Worm (Caenorhabditis elegans) whole organism, L1 larva: ENCODE measurements around the gene gst-12.

Experiments
- F16B12.6 ChIP-seq: fragments of 150-350 bp; optimal IDR thresholded peaks from 2 replicates; lab custom pipeline; 2014; ENCODE audit warnings: missing biosample characterization, missing genetic modification characterization
- Y116A8C.19 ChIP-seq: sonication (generic microtip); optimal IDR thresholded peaks from 2 replicates; lab custom pipeline; 2016; ENCODE audit warnings: missing compliant biosample characterization, missing genetic modification characterization, borderline replicate concordance
- aha-1 ChIP-seq: fragments of 150-350 bp; optimal IDR thresholded peaks from 2 replicates; lab custom pipeline; 2014; ENCODE audit warnings: missing biosample characterization, missing genetic modification characterization
- aly-2 ChIP-seq: fragments of 150-350 bp; optimal IDR thresholded peaks from 2 replicates; lab custom pipeline; 2014; ENCODE audit warnings: missing biosample characterization, missing genetic modification characterization
- ama-1 ChIP-seq: fragments of 150-350 bp; optimal IDR thresholded peaks from 2 replicates; lab custom pipeline; 2014
- blmp-1 ChIP-seq: fragments of 150-350 bp; optimal IDR thresholded peaks from 2 replicates; lab custom pipeline; 2014; ENCODE audit warnings: missing biosample characterization, missing genetic modification characterization
- ceh-8 ChIP-seq: fragments of 200-800 bp; sonication (Bioruptor generic); optimal IDR thresholded peaks from 2 replicates; lab custom pipeline; 2018; ENCODE audit warnings: mild to moderate bottlenecking, missing genetic modification characterization, moderate library complexity, missing compliant biosample characterization
- ceh-82 ChIP-seq, 3 experiments: fragments of 150-350 bp in 1 of 3; sonication (generic microtip) in 2 of 3; optimal IDR thresholded peaks; 2 replicates each; lab custom pipeline; 2014 to 2017; ENCODE audit warnings: missing biosample characterization in 3 of 3, missing genetic modification characterization in 3 of 3
- ceh-88 ChIP-seq: fragments of 200-800 bp; sonication (Bioruptor generic); IDR thresholded peaks from 2 replicates; pipeline ENCODE4 v1.3.6; 2022; ENCODE audit warnings: missing genetic modification characterization, missing compliant biosample characterization
- dsc-1 ChIP-seq: sonication (generic microtip); optimal IDR thresholded peaks from 2 replicates; lab custom pipeline; 2016; ENCODE audit warnings: mild to moderate bottlenecking, missing genetic modification characterization, missing compliant biosample characterization
- efl-3 ChIP-seq: fragments of 200-800 bp; sonication (Bioruptor generic); optimal IDR thresholded peaks from 2 replicates; lab custom pipeline; 2018; ENCODE audit warnings: mild to moderate bottlenecking, missing genetic modification characterization, missing compliant biosample characterization
- egl-13 ChIP-seq: sonication (generic microtip); optimal IDR thresholded peaks from 2 replicates; lab custom pipeline; 2016; ENCODE audit warnings: missing genotype, missing genetic modification reagents, missing genetic modification characterization, missing compliant biosample characterization
- elt-3 ChIP-seq, 6 experiments: fragments of 150-350 bp in 1 of 6; sonication (generic microtip); optimal IDR thresholded peaks; 2 replicates each; lab custom pipeline; 2017 to 2018; ENCODE audit warnings: missing biosample characterization in 6 of 6, missing genetic modification characterization in 6 of 6, inconsistent platforms in 1 of 6
- ets-5 ChIP-seq: fragments of 200-800 bp; sonication (Bioruptor generic); IDR thresholded peaks from 2 replicates; pipeline ENCODE4 v1.3.6; 2022; ENCODE audit warnings: missing genetic modification characterization, missing compliant biosample characterization
- fkh-10 ChIP-seq: sonication (generic microtip); optimal IDR thresholded peaks from 2 replicates; lab custom pipeline; 2017; ENCODE audit warnings: missing biosample characterization, missing genetic modification reagents, missing genetic modification characterization
- fkh-4 ChIP-seq: sonication (generic microtip); optimal IDR thresholded peaks from 2 replicates; lab custom pipeline; 2016; ENCODE audit warnings: missing compliant biosample characterization, missing genetic modification characterization, borderline replicate concordance
- fkh-8 ChIP-seq: sonication (generic microtip); optimal IDR thresholded peaks from 2 replicates; lab custom pipeline; 2016; ENCODE audit warnings: mild to moderate bottlenecking, missing genetic modification characterization, missing compliant biosample characterization
- grh-1 ChIP-seq: fragments of 200-800 bp; sonication (Bioruptor generic); IDR thresholded peaks from 2 replicates; pipeline ENCODE4 v1.3.6; 2022; ENCODE audit warnings: missing genetic modification reagents, missing genetic modification characterization, missing compliant biosample characterization
- hpl-2 ChIP-seq: fragments of 150-350 bp; optimal IDR thresholded peaks from 2 replicates; lab custom pipeline; 2014; ENCODE audit warnings: missing biosample characterization, missing genetic modification reagents, missing genetic modification characterization
- irx-1 ChIP-seq: sonication (generic microtip); optimal IDR thresholded peaks from 2 replicates; lab custom pipeline; 2016; ENCODE audit warnings: missing genetic modification characterization, missing compliant biosample characterization
- jun-1 ChIP-seq: fragments of 150-350 bp; optimal IDR thresholded peaks from 2 replicates; lab custom pipeline; 2014; ENCODE audit warnings: missing biosample characterization, missing genetic modification reagents, missing genetic modification characterization
- lin-14 ChIP-seq: fragments of 200-800 bp; sonication (Bioruptor generic); optimal IDR thresholded peaks from 2 replicates; lab custom pipeline; 2018; ENCODE audit warnings: mild to moderate bottlenecking, missing genetic modification characterization, moderate library complexity, missing compliant biosample characterization
- lin-15B ChIP-seq: fragments of 150-350 bp; sonication (generic microtip); optimal IDR thresholded peaks from 3 replicates; lab custom pipeline; 2014; ENCODE audit warnings: missing biosample characterization, missing genetic modification characterization
- lin-39 ChIP-seq: fragments of 150-350 bp; optimal IDR thresholded peaks from 2 replicates; lab custom pipeline; 2014; ENCODE audit warnings: missing biosample characterization, missing genetic modification reagents, missing genetic modification characterization
- lir-3 ChIP-seq: sonication (generic microtip); optimal IDR thresholded peaks from 2 replicates; lab custom pipeline; 2016; ENCODE audit warnings: mild to moderate bottlenecking, missing genetic modification characterization, moderate library complexity, missing compliant biosample characterization; ENCODE audit not compliant: poor library complexity
- mab-9 ChIP-seq: fragments of 200-800 bp; sonication (Bioruptor generic); IDR thresholded peaks from 2 replicates; pipeline ENCODE4 v1.3.6; 2022; ENCODE audit warnings: missing genetic modification reagents, missing genetic modification characterization, missing compliant biosample characterization
- mdl-1 ChIP-seq, 2 experiments: fragments of 150-350 bp; optimal IDR thresholded peaks; 2 replicates each; lab custom pipeline; 2014 to 2017; ENCODE audit warnings: missing biosample characterization in 2 of 2, missing genetic modification characterization in 2 of 2, inconsistent platforms in 1 of 2
- mef-2 ChIP-seq: fragments of 150-350 bp; optimal IDR thresholded peaks from 2 replicates; lab custom pipeline; 2014; ENCODE audit warnings: missing biosample characterization, missing genetic modification characterization
- nhr-12 ChIP-seq: sonication (generic microtip); optimal IDR thresholded peaks from 2 replicates; lab custom pipeline; 2017; ENCODE audit warnings: missing biosample characterization, missing genetic modification characterization
- nhr-19 ChIP-seq: fragments of 200-800 bp; sonication (Bioruptor generic); conservative IDR thresholded peaks from 2 replicates; pipeline ENCODE4 v1.3.6; 2022; ENCODE audit warnings: missing genetic modification characterization, missing compliant biosample characterization
- nhr-20 ChIP-seq: sonication (generic microtip); optimal IDR thresholded peaks from 2 replicates; lab custom pipeline; 2016; ENCODE audit warnings: mild to moderate bottlenecking, missing genetic modification characterization, missing compliant biosample characterization
- nhr-237 ChIP-seq: fragments of 150-350 bp; optimal IDR thresholded peaks from 2 replicates; lab custom pipeline; 2014; ENCODE audit warnings: missing biosample characterization, missing genetic modification characterization
- nhr-28 ChIP-seq: fragments of 150-350 bp; optimal IDR thresholded peaks from 2 replicates; lab custom pipeline; 2014; ENCODE audit warnings: missing biosample characterization, missing genetic modification characterization
- nhr-71 ChIP-seq: sonication (generic microtip); optimal IDR thresholded peaks from 2 replicates; lab custom pipeline; 2016; ENCODE audit warnings: mild to moderate bottlenecking, missing genetic modification characterization, moderate library complexity, missing compliant biosample characterization
- nhr-76 ChIP-seq: sonication (generic microtip); optimal IDR thresholded peaks from 2 replicates; lab custom pipeline; 2017; ENCODE audit warnings: missing biosample characterization, missing genetic modification characterization
- nhr-85 ChIP-seq: sonication (generic microtip); peaks from one replicate; lab custom pipeline; 2016; ENCODE audit warnings: missing genetic modification characterization, inconsistent platforms, missing compliant biosample characterization
- pag-3 ChIP-seq: sonication (generic microtip); optimal IDR thresholded peaks from 2 replicates; lab custom pipeline; 2017; ENCODE audit warnings: missing genetic modification characterization, mild to moderate bottlenecking, missing compliant biosample characterization, antibody characterized with exemption, borderline replicate concordance; ENCODE audit not compliant: insufficient read depth
- pax-3 ChIP-seq: fragments of 200-800 bp; sonication (Bioruptor generic); optimal IDR thresholded peaks from 2 replicates; lab custom pipeline; 2018; ENCODE audit warnings: mild to moderate bottlenecking, missing genetic modification characterization, moderate library complexity, missing compliant biosample characterization
- rnt-1 ChIP-seq: sonication (generic microtip); optimal IDR thresholded peaks from 2 replicates; lab custom pipeline; 2016; ENCODE audit warnings: mild to moderate bottlenecking, missing genetic modification characterization, moderate library complexity, missing compliant biosample characterization
- skn-1 ChIP-seq: fragments of 150-350 bp; optimal IDR thresholded peaks from 2 replicates; lab custom pipeline; 2014; ENCODE audit warnings: missing biosample characterization, missing genetic modification characterization
- snpc-4 ChIP-seq: fragments of 150-350 bp; optimal IDR thresholded peaks from 2 replicates; lab custom pipeline; 2014; ENCODE audit warnings: missing biosample characterization, missing genetic modification characterization
- snu-23 ChIP-seq: sonication (generic microtip); optimal IDR thresholded peaks from 2 replicates; lab custom pipeline; 2016; ENCODE audit warnings: missing genetic modification characterization, missing compliant biosample characterization
- sox-4 ChIP-seq: sonication (generic microtip); optimal IDR thresholded peaks from 2 replicates; lab custom pipeline; 2016; ENCODE audit warnings: missing genetic modification characterization, missing compliant biosample characterization
- sptf-1 ChIP-seq: fragments of 150-350 bp; optimal IDR thresholded peaks from 2 replicates; lab custom pipeline; 2014; ENCODE audit warnings: missing biosample characterization, missing genetic modification characterization
- sup-37 ChIP-seq: fragments of 200-800 bp; sonication (Bioruptor generic); optimal IDR thresholded peaks from 2 replicates; lab custom pipeline; 2018; ENCODE audit warnings: mild to moderate bottlenecking, missing genetic modification characterization, missing compliant biosample characterization
- swsn-7 ChIP-seq: sonication (generic microtip); optimal IDR thresholded peaks from 2 replicates; lab custom pipeline; 2016; ENCODE audit warnings: missing genetic modification characterization, missing compliant biosample characterization
- tbx-2 ChIP-seq: sonication (generic microtip); optimal IDR thresholded peaks from 2 replicates; lab custom pipeline; 2016; ENCODE audit warnings: missing genetic modification characterization, missing compliant biosample characterization
- unc-30 ChIP-seq: sonication (generic microtip); optimal IDR thresholded peaks from 2 replicates; lab custom pipeline; 2017; ENCODE audit warnings: missing biosample characterization, missing genetic modification characterization
- unc-86 ChIP-seq: sonication (generic microtip); optimal IDR thresholded peaks from 2 replicates; lab custom pipeline; 2016; ENCODE audit warnings: missing genetic modification characterization, missing compliant biosample characterization
- vab-15 ChIP-seq: sonication (generic microtip); optimal IDR thresholded peaks from 2 replicates; lab custom pipeline; 2017; ENCODE audit warnings: missing genotype, mild to moderate bottlenecking, missing genetic modification characterization, missing compliant biosample characterization
- zip-4 ChIP-seq: fragments of 200-800 bp; sonication (Bioruptor generic); optimal IDR thresholded peaks from 2 replicates; lab custom pipeline; 2018; ENCODE audit warnings: mild to moderate bottlenecking, missing genetic modification characterization, moderate library complexity, missing compliant biosample characterization

gst-12 gene

ce11 chrII:13617808-13618207, at the start of gene gst-12:
Gene gst-12 (minus strand): TSS chrII:13618061.
- TF ChIP-seq skn-1 (peak; percentile 86), nhr-20 (tag; lab: Kevin White, UChicago) (peak; percentile 71), ceh-88 (GFP tag; lab: Robert Waterston, UW) (no peak), lin-14 (peak; percentile 50), ama-1 (lab: Kevin White, UChicago) (no peak), aha-1 (no peak), snu-23 (peak; percentile 4), ceh-8 (GFP tag; lab: Kevin White, UChicago) (no peak), fkh-8 (tag; lab: Kevin White, UChicago) (peak; percentile 2), unc-86 (tag; lab: Kevin White, UChicago) (no peak), vab-15 (tag; lab: Kevin White, UChicago) (no peak), lin-15B (tag; lab: Kevin White, UChicago) (no peak), nhr-85 (tag; lab: Kevin White, UChicago) (peak; percentile 77), mef-2 (no peak), efl-3 (GFP tag; lab: Kevin White, UChicago) (no peak), rnt-1 (no peak), mab-9 (GFP tag; lab: Robert Waterston, UW) (no peak), nhr-71 (tag; lab: Kevin White, UChicago) (peak; percentile 29), lin-39 (tag; lab: Kevin White, UChicago) (no peak), nhr-76 (tag; lab: Kevin White, UChicago) (no peak), sptf-1 (no peak), nhr-12 (tag; lab: Kevin White, UChicago) (no peak), nhr-28 (no peak), nhr-19 (GFP tag; lab: Robert Waterston, UW) (no peak), ceh-82 (tag; optimal IDR thresholded peaks at IDR 0.05; lab: Kevin White, UChicago) (no peak), fkh-10 (GFP tag; lab: Kevin White, UChicago) (no peak), dsc-1 (no peak)

ce11 chrII:13664993-13665680, 47.3 kb upstream of the gst-12 start:
- TF ChIP-seq aly-2, result no peak
- TF ChIP-seq Y116A8C.19 (tag; lab: Kevin White, UChicago), result no peak
- no peak for TF ChIP-seq egl-13 (tag; lab: Kevin White, UChicago)
- no peak for TF ChIP-seq mdl-1 (tag; optimal IDR thresholded peaks at IDR 0.05; lab: Kevin White, UChicago)
- TF ChIP-seq dsc-1, result no peak
- 0 out of 2 replicates have a peak, but pooled peaks have one; percentile 4 for TF ChIP-seq nhr-19 (GFP tag; lab: Robert Waterston, UW)
- TF ChIP-seq vab-15 (tag; lab: Kevin White, UChicago), result no peak
- TF ChIP-seq jun-1 (tag; lab: Kevin White, UChicago), result peak; percentile 15
- TF ChIP-seq nhr-12 (tag; lab: Kevin White, UChicago), result no peak
- TF ChIP-seq sox-4 (tag; lab: Kevin White, UChicago), result no peak
- no peak for TF ChIP-seq nhr-85 (tag; lab: Kevin White, UChicago)
- TF ChIP-seq snpc-4, result no peak
- TF ChIP-seq swsn-7, result no peak
- no peak for TF ChIP-seq pag-3 (tag; lab: Kevin White, UChicago)
- no peak for TF ChIP-seq lir-3 (tag; lab: Kevin White, UChicago)
- no peak for TF ChIP-seq mab-9 (GFP tag; lab: Robert Waterston, UW)
- no peak for TF ChIP-seq hpl-2 (GFP tag; lab: Kevin White, UChicago)
- peak in 4 of 6 experiments; percentile 39 to 73 (median 60) for TF ChIP-seq elt-3 (tag; optimal IDR thresholded peaks at IDR 0.05; lab: Kevin White, UChicago)
- TF ChIP-seq F16B12.6 (tag; lab: Kevin White, UChicago), result no peak
- no peak for TF ChIP-seq sup-37 (GFP tag; lab: Kevin White, UChicago)
- TF ChIP-seq fkh-4 (tag; lab: Kevin White, UChicago), result no peak
- no peak for TF ChIP-seq irx-1 (tag; lab: Kevin White, UChicago)
- TF ChIP-seq grh-1 (GFP tag; lab: Robert Waterston, UW), result no peak
- TF ChIP-seq zip-4 (GFP tag; lab: Kevin White, UChicago), result no peak
- TF ChIP-seq sptf-1, result no peak
- TF ChIP-seq ama-1 (lab: Kevin White, UChicago), result no peak
- no peak for TF ChIP-seq tbx-2 (tag; lab: Kevin White, UChicago)
- no peak for TF ChIP-seq unc-30 (tag; lab: Kevin White, UChicago)
- TF ChIP-seq ets-5 (GFP tag; lab: Robert Waterston, UW), result no peak
- no peak for TF ChIP-seq ceh-8 (GFP tag; lab: Kevin White, UChicago)
- no peak for TF ChIP-seq nhr-237 (tag; lab: Kevin White, UChicago)
- no peak for TF ChIP-seq pax-3 (tag; lab: Kevin White, UChicago)
- peak; percentile 20 for TF ChIP-seq blmp-1
- TF ChIP-seq nhr-76 (tag; lab: Kevin White, UChicago), result no peak
